Worm (Caenorhabditis elegans) whole organism, young adult: ENCODE data around the gene sart-3.

ENCODE experiments used
- B0019.2 ChIP-seq: fragments of 200-800 bp; sonication (Bioruptor generic); conservative IDR thresholded peaks from 2 replicates; pipeline ENCODE4 v1.3.6; 2022; ENCODE audit warnings: missing genetic modification reagents, missing genetic modification characterization, missing compliant biosample characterization
- C17E4.6 ChIP-seq: fragments of 200-800 bp; sonication (Bioruptor generic); IDR thresholded peaks from 2 replicates; pipeline ENCODE4 v1.3.6; 2022; ENCODE audit warnings: missing genetic modification reagents, missing genetic modification characterization, missing compliant biosample characterization
- F33H1.4 ChIP-seq: fragments of 200-800 bp; sonication (Bioruptor generic); IDR thresholded peaks from 2 replicates; pipeline ENCODE4 v1.3.6; 2022; ENCODE audit warnings: missing genetic modification reagents, missing genetic modification characterization, missing compliant biosample characterization
- F49E8.2 ChIP-seq: sonication (generic microtip); optimal IDR thresholded peaks from 3 replicates; lab custom pipeline; 2017; ENCODE audit warnings: missing genetic modification characterization, mild to moderate bottlenecking, missing compliant biosample characterization, antibody characterized with exemption, moderate library complexity; ENCODE audit not compliant: insufficient read depth
- F55B11.4 ChIP-seq: sonication (generic microtip); optimal IDR thresholded peaks from 2 replicates; lab custom pipeline; 2016; ENCODE audit warnings: missing compliant biosample characterization, missing genetic modification characterization, borderline replicate concordance; ENCODE audit not compliant: insufficient read depth
- Y53F4B.3 ChIP-seq: fragments of 200-800 bp; sonication (Bioruptor generic); IDR thresholded peaks from 2 replicates; pipeline ENCODE4 v1.3.6; 2022; ENCODE audit warnings: missing genetic modification reagents, missing genetic modification characterization, missing compliant biosample characterization
- Y53G8AR.9 ChIP-seq: fragments of 200-800 bp; sonication (Bioruptor generic); conservative IDR thresholded peaks from 2 replicates; pipeline ENCODE4 v1.3.6; 2022; ENCODE audit warnings: missing genetic modification reagents, missing genetic modification characterization, missing compliant biosample characterization
- Y67H2A.10 ChIP-seq: fragments of 200-800 bp; sonication (Bioruptor generic); conservative IDR thresholded peaks from 2 replicates; pipeline ENCODE4 v1.3.6; 2022; ENCODE audit warnings: missing genetic modification reagents, missing genetic modification characterization, missing compliant biosample characterization
- Y79H2A.3 ChIP-seq: fragments of 200-800 bp; sonication (Bioruptor generic); conservative IDR thresholded peaks from 2 replicates; pipeline ENCODE4 v1.3.6; 2022; ENCODE audit warnings: missing genetic modification reagents, missing genetic modification characterization, missing compliant biosample characterization
- Y95B8A.8 ChIP-seq: fragments of 200-800 bp; sonication (Bioruptor generic); IDR thresholded peaks from 2 replicates; pipeline ENCODE4 v1.3.6; 2022; ENCODE audit warnings: missing genetic modification reagents, missing genetic modification characterization, missing compliant biosample characterization
- akir-1 ChIP-seq: fragments of 200-800 bp; sonication (Bioruptor generic); optimal IDR thresholded peaks from 2 replicates; lab custom pipeline; 2018; ENCODE audit warnings: mild to moderate bottlenecking, missing genetic modification characterization, moderate library complexity, missing compliant biosample characterization
- atf-7 ChIP-seq: sonication (generic microtip); optimal IDR thresholded peaks from 2 replicates; lab custom pipeline; 2017; ENCODE audit warnings: mild to moderate bottlenecking, missing genetic modification characterization, missing compliant biosample characterization
- attf-3 ChIP-seq: fragments of 200-800 bp; sonication (Bioruptor generic); conservative IDR thresholded peaks from 2 replicates; pipeline ENCODE4 v1.3.6; 2022; ENCODE audit warnings: missing genetic modification reagents, missing genetic modification characterization, missing compliant biosample characterization
- attf-6 ChIP-seq: fragments of 200-800 bp; sonication (Bioruptor generic); IDR thresholded peaks from 2 replicates; pipeline ENCODE4 v1.3.6; 2022; ENCODE audit warnings: missing genetic modification reagents, missing genetic modification characterization, missing compliant biosample characterization
- bed-2 ChIP-seq: fragments of 200-800 bp; sonication (Bioruptor generic); IDR thresholded peaks from 2 replicates; pipeline ENCODE4 v1.3.6; 2022; ENCODE audit warnings: missing genetic modification reagents, missing genetic modification characterization, missing compliant biosample characterization
- ceh-91 ChIP-seq: fragments of 200-800 bp; sonication (Bioruptor generic); IDR thresholded peaks from 2 replicates; pipeline ENCODE4 v1.3.6; 2022; ENCODE audit warnings: missing genetic modification reagents, missing genetic modification characterization, missing compliant biosample characterization
- dox-1 ChIP-seq: fragments of 200-800 bp; sonication (Bioruptor generic); IDR thresholded peaks from 2 replicates; pipeline ENCODE4 v1.3.6; 2022; ENCODE audit warnings: missing genetic modification reagents, missing genetic modification characterization, missing compliant biosample characterization
- efl-1 ChIP-seq: fragments of 150-350 bp; optimal IDR thresholded peaks from 2 replicates; lab custom pipeline; 2014; ENCODE audit warnings: missing biosample characterization, missing genetic modification reagents, missing genetic modification characterization
- egrh-3 ChIP-seq: fragments of 200-800 bp; sonication (Bioruptor generic); IDR thresholded peaks from 2 replicates; pipeline ENCODE4 v1.3.6; 2022; ENCODE audit warnings: missing genetic modification reagents, missing genetic modification characterization, missing compliant biosample characterization
- ekl-4 ChIP-seq: fragments of 200-800 bp; sonication (Bioruptor generic); IDR thresholded peaks from 2 replicates; pipeline ENCODE4 v1.3.6; 2022; ENCODE audit warnings: missing genetic modification reagents, missing genetic modification characterization, missing compliant biosample characterization
- hlh-12 ChIP-seq: sonication (generic microtip); optimal IDR thresholded peaks from 2 replicates; lab custom pipeline; 2016; ENCODE audit warnings: missing genetic modification characterization, missing compliant biosample characterization
- hmg-1.2 ChIP-seq: fragments of 200-800 bp; sonication (Bioruptor generic); IDR thresholded peaks from 2 replicates; pipeline ENCODE4 v1.3.6; 2022; ENCODE audit warnings: missing genetic modification reagents, missing genetic modification characterization, missing compliant biosample characterization
- hsf-1 ChIP-seq: fragments of 200-800 bp; sonication (Bioruptor generic); IDR thresholded peaks from 2 replicates; pipeline ENCODE4 v1.3.6; 2022; ENCODE audit warnings: missing genetic modification reagents, missing genetic modification characterization, missing compliant biosample characterization
- lin-26 ChIP-seq: fragments of 200-800 bp; sonication (Bioruptor generic); IDR thresholded peaks from 2 replicates; pipeline ENCODE4 v1.3.6; 2022; ENCODE audit warnings: missing genetic modification reagents, missing genetic modification characterization, missing compliant biosample characterization
- lin-35 ChIP-seq, 3 experiments: fragments of 150-350 bp in 2 of 3; sonication (generic microtip) in 1 of 3; optimal IDR thresholded peaks; 2 replicates each; lab custom pipeline; 2014 to 2018; ENCODE audit warnings: missing biosample characterization in 3 of 3, missing genetic modification characterization in 3 of 3, missing genetic modification reagents in 3 of 3
- lin-54 ChIP-seq: fragments of 200-800 bp; sonication (Bioruptor generic); optimal IDR thresholded peaks from 2 replicates; lab custom pipeline; 2018; ENCODE audit warnings: mild to moderate bottlenecking, missing genetic modification characterization, missing compliant biosample characterization
- lsy-27 ChIP-seq: sonication (generic microtip); optimal IDR thresholded peaks from 2 replicates; lab custom pipeline; 2017; ENCODE audit warnings: missing genetic modification characterization, mild to moderate bottlenecking, missing compliant biosample characterization, antibody characterized with exemption, missing genotype, borderline replicate concordance; ENCODE audit not compliant: insufficient read depth
- madf-3 ChIP-seq: fragments of 200-800 bp; sonication (Bioruptor generic); IDR thresholded peaks from 2 replicates; pipeline ENCODE4 v1.3.6; 2022; ENCODE audit warnings: missing genetic modification reagents, missing genetic modification characterization, missing compliant biosample characterization
- madf-6 ChIP-seq: fragments of 200-800 bp; sonication (Bioruptor generic); IDR thresholded peaks from 2 replicates; pipeline ENCODE4 v1.3.6; 2022; ENCODE audit warnings: missing genetic modification reagents, missing genetic modification characterization, missing compliant biosample characterization
- mcd-1 ChIP-seq: fragments of 200-800 bp; sonication (Bioruptor generic); IDR thresholded peaks from 2 replicates; pipeline ENCODE4 v1.3.6; 2022; ENCODE audit warnings: missing genetic modification reagents, missing genetic modification characterization, missing compliant biosample characterization
- mxl-1 ChIP-seq: sonication (generic microtip); optimal IDR thresholded peaks from 2 replicates; lab custom pipeline; 2016; ENCODE audit warnings: missing genetic modification characterization, missing compliant biosample characterization
- nfya-1 ChIP-seq: sonication (generic microtip); optimal IDR thresholded peaks from 2 replicates; lab custom pipeline; 2017; ENCODE audit warnings: antibody characterized with exemption, missing compliant biosample characterization, missing genetic modification characterization, borderline replicate concordance; ENCODE audit not compliant: insufficient read depth
- nfya-2 ChIP-seq: fragments of 200-800 bp; sonication (Bioruptor generic); IDR thresholded peaks from 2 replicates; pipeline ENCODE4 v1.3.6; 2022; ENCODE audit warnings: missing genetic modification reagents, missing genetic modification characterization, missing compliant biosample characterization
- rcor-1 ChIP-seq: fragments of 200-800 bp; sonication (Bioruptor generic); IDR thresholded peaks from 2 replicates; pipeline ENCODE4 v1.3.6; 2022; ENCODE audit warnings: missing genetic modification reagents, missing genetic modification characterization, missing compliant biosample characterization
- rpc-1 ChIP-seq, 2 experiments: fragments of 150-350 bp in 1 of 2; sonication (generic microtip) in 1 of 2; optimal IDR thresholded peaks; 2 replicates each; lab custom pipeline; 2014 to 2018; ENCODE audit warnings: missing biosample characterization in 1 of 2, missing genetic modification characterization in 1 of 2, missing genetic modification reagents in 1 of 2, missing genotype in 1 of 2
- snpc-1.1 ChIP-seq: sonication (generic microtip); optimal IDR thresholded peaks from 2 replicates; lab custom pipeline; 2017; ENCODE audit warnings: missing genetic modification characterization, mild to moderate bottlenecking, missing compliant biosample characterization, antibody characterized with exemption, moderate library complexity, missing genotype, missing genetic modification reagents; ENCODE audit not compliant: insufficient read depth
- snpc-3.4 ChIP-seq: sonication (generic microtip); optimal IDR thresholded peaks from 2 replicates; lab custom pipeline; 2017; ENCODE audit warnings: missing genetic modification characterization, mild to moderate bottlenecking, missing compliant biosample characterization, antibody characterized with exemption, moderate library complexity, missing genotype, missing genetic modification reagents
- snpc-4 ChIP-seq, 5 experiments: fragments of 150-350 bp in 1 of 5; sonication (generic microtip) in 4 of 5; optimal IDR thresholded peaks; 2 replicates each; lab custom pipeline; 2014 to 2018; ENCODE audit warnings: missing genetic modification characterization in 5 of 5, missing biosample characterization in 3 of 5, antibody characterized with exemption in 2 of 5, mild to moderate bottlenecking in 2 of 5, missing compliant biosample characterization in 2 of 5, missing genotype in 2 of 5, moderate library complexity in 2 of 5, missing genetic modification reagents in 1 of 5
- somi-1 ChIP-seq: fragments of 200-800 bp; sonication (Bioruptor generic); optimal IDR thresholded peaks from 2 replicates; lab custom pipeline; 2018; ENCODE audit warnings: mild to moderate bottlenecking, missing genetic modification characterization, missing compliant biosample characterization
- tbp1 ChIP-seq: fragments of 200-800 bp; sonication (Bioruptor generic); optimal IDR thresholded peaks from 2 replicates; lab custom pipeline; 2018; ENCODE audit warnings: mild to moderate bottlenecking, missing genetic modification characterization, missing compliant biosample characterization
- tlf-1 ChIP-seq: fragments of 200-800 bp; sonication (Bioruptor generic); optimal IDR thresholded peaks from 2 replicates; lab custom pipeline; 2018; ENCODE audit warnings: mild to moderate bottlenecking, missing genetic modification characterization, missing compliant biosample characterization
- xnd-1 ChIP-seq: sonication (generic microtip); optimal IDR thresholded peaks from 2 replicates; lab custom pipeline; 2016; ENCODE audit warnings: missing genotype, missing genetic modification reagents, missing genetic modification characterization, missing compliant biosample characterization
- ztf-22 ChIP-seq: fragments of 200-800 bp; sonication (Bioruptor generic); optimal IDR thresholded peaks from 2 replicates; lab custom pipeline; 2018; ENCODE audit warnings: mild to moderate bottlenecking, missing genetic modification characterization, moderate library complexity, missing compliant biosample characterization
- ztf-25 ChIP-seq: fragments of 200-800 bp; sonication (Bioruptor generic); IDR thresholded peaks from 2 replicates; pipeline ENCODE4 v1.3.6; 2022; ENCODE audit warnings: missing genetic modification reagents, missing genetic modification characterization, missing compliant biosample characterization
- ztf-28 ChIP-seq: fragments of 200-800 bp; sonication (Bioruptor generic); IDR thresholded peaks from 2 replicates; pipeline ENCODE4 v1.3.6; 2022; ENCODE audit warnings: missing genetic modification reagents, missing genetic modification characterization, missing compliant biosample characterization

sart-3 gene

ce11 chrIV:11337021-11337420, 4.3 kb upstream of the sart-3 start, which contains the start of gene F54E12.2 (continued):
- TF ChIP-seq lin-54 (GFP tag; lab: Kevin White, UChicago) (peak; percentile 82), nfya-2 (GFP tag; lab: Robert Waterston, UW) (no peak), ztf-25 (GFP tag; lab: Robert Waterston, UW) (peak; percentile 83; the same call in 1 of the 2 replicates), efl-1 (GFP tag; lab: Kevin White, UChicago) (peak; percentile 98), egrh-3 (GFP tag; lab: Robert Waterston, UW) (no peak), F33H1.4 (GFP tag; lab: Robert Waterston, UW) (peak; percentile 99), tlf-1 (GFP tag; lab: Kevin White, UChicago) (peak; percentile 90), mxl-1 (tag; lab: Kevin White, UChicago) (no peak), F55B11.4 (tag; lab: Kevin White, UChicago) (no peak), snpc-4 (GFP tag; optimal IDR thresholded peaks at IDR 0.05; lab: Kevin White, UChicago) (no peak), snpc-4 (tag; optimal IDR thresholded peaks at IDR 0.05; lab: Kevin White, UChicago) (peak in 2 of 4 experiments; percentile 18 to 31), bed-2 (no peak), atf-7 (tag; lab: Kevin White, UChicago) (no peak), ztf-28 (GFP tag; lab: Robert Waterston, UW) (peak; percentile 82; the same call in 1 of the 2 replicates), ekl-4 (GFP tag; lab: Robert Waterston, UW) (peak; percentile 30; the same call in 1 of the 2 replicates), mcd-1 (GFP tag; lab: Robert Waterston, UW) (peak; percentile 57; the same call in 1 of the 2 replicates), akir-1 (GFP tag; lab: Kevin White, UChicago) (no peak), tbp1 (GFP tag; lab: Kevin White, UChicago) (peak; percentile 68), ztf-22 (GFP tag; lab: Kevin White, UChicago) (no peak), xnd-1 (tag; lab: Kevin White, UChicago) (peak; percentile 95), lin-26 (peak; percentile 67), Y79H2A.3 (GFP tag; lab: Robert Waterston, UW) (peak; percentile 90), madf-3 (GFP tag; lab: Robert Waterston, UW) (peak; percentile 91), hsf-1 (GFP tag; lab: Robert Waterston, UW) (peak; percentile 91), B0019.2 (peak; percentile 88), C17E4.6 (GFP tag; lab: Robert Waterston, UW) (peak; percentile 65; the same call in 1 of the 2 replicates), madf-6 (GFP tag; lab: Robert Waterston, UW) (peak; percentile 99), Y53G8AR.9 (GFP tag; lab: Robert Waterston, UW) (peak; percentile 86), F49E8.2 (tag; lab: Kevin White, UChicago) (peak; percentile 65), attf-3 (GFP tag; lab: Robert Waterston, UW) (0 out of 2 replicates have a peak, but pooled peaks have one; percentile 46), attf-6 (GFP tag; lab: Robert Waterston, UW) (peak; percentile 68), nfya-1 (tag; lab: Kevin White, UChicago) (no peak), hmg-1.2 (peak; percentile 66), lsy-27 (tag; lab: Kevin White, UChicago) (no peak), lin-35 (GFP tag; optimal IDR thresholded peaks at IDR 0.05; lab: Kevin White, UChicago) (peak in 1 of 3 experiments; percentile 75), Y53F4B.3 (GFP tag; lab: Robert Waterston, UW) (peak; percentile 45; the same call in 1 of the 2 replicates), hlh-12 (tag; lab: Kevin White, UChicago) (no peak), Y67H2A.10 (GFP tag; lab: Robert Waterston, UW) (peak; percentile 35; the same call in 1 of the 2 replicates), rcor-1 (GFP tag; lab: Robert Waterston, UW) (peak; percentile 88), dox-1 (GFP tag; lab: Robert Waterston, UW) (peak; percentile 89), Y95B8A.8 (GFP tag; lab: Robert Waterston, UW) (peak; percentile 95), somi-1 (GFP tag; lab: Kevin White, UChicago) (no peak), rpc-1 (optimal IDR thresholded peaks at IDR 0.05; lab: Kevin White, UChicago) (no peak), rpc-1 (tag; optimal IDR thresholded peaks at IDR 0.05; lab: Kevin White, UChicago) (no peak), ceh-91 (peak; percentile 98), snpc-3.4 (tag; lab: Kevin White, UChicago) (peak; percentile 94), snpc-1.1 (tag; lab: Kevin White, UChicago) (peak; percentile 56)
